Worm (Caenorhabditis elegans) whole organism, L3 larva: Measurements from ENCODE around the gene chil-14.
A peak's percentile ranks its signal among the peaks of the same experiment; 100 is the strongest.

Source experiments
- R02D3.7 ChIP-seq: fragments of 150-350 bp; optimal IDR thresholded peaks from 2 replicates; lab custom pipeline; 2014; ENCODE audit warnings: missing biosample characterization, missing genetic modification characterization
- ZK546.5 ChIP-seq: sonication (generic microtip); optimal IDR thresholded peaks from 2 replicates; lab custom pipeline; 2017; ENCODE audit warnings: missing biosample characterization, missing genetic modification characterization
- ceh-16 ChIP-seq: sonication (generic microtip); optimal IDR thresholded peaks from 2 replicates; lab custom pipeline; 2017; ENCODE audit warnings: missing biosample characterization, missing genetic modification characterization
- ceh-28 ChIP-seq: fragments of 150-350 bp; optimal IDR thresholded peaks from 2 replicates; lab custom pipeline; 2014; ENCODE audit warnings: missing biosample characterization, missing genetic modification reagents, missing genetic modification characterization
- ceh-82 ChIP-seq: fragments of 150-350 bp; optimal IDR thresholded peaks from 2 replicates; lab custom pipeline; 2014; ENCODE audit warnings: missing biosample characterization, missing genetic modification characterization
- egl-27 ChIP-seq: sonication (generic microtip); optimal IDR thresholded peaks from 4 replicates; lab custom pipeline; 2017; ENCODE audit warnings: missing biosample characterization, missing genetic modification reagents, missing genetic modification characterization
- egl-5 ChIP-seq: fragments of 150-350 bp; optimal IDR thresholded peaks from 2 replicates; lab custom pipeline; 2017; ENCODE audit warnings: missing biosample characterization, missing genetic modification reagents, missing genetic modification characterization, inconsistent platforms
- elt-1 ChIP-seq: fragments of 150-350 bp; optimal IDR thresholded peaks from 2 replicates; lab custom pipeline; 2014; ENCODE audit warnings: missing biosample characterization, missing genetic modification characterization
- elt-2 ChIP-seq: sonication (generic microtip); optimal IDR thresholded peaks from 2 replicates; lab custom pipeline; 2016; ENCODE audit warnings: missing genetic modification reagents, mild to moderate bottlenecking, missing genetic modification characterization, missing compliant biosample characterization
- elt-3 ChIP-seq, 3 experiments: fragments of 150-350 bp in 1 of 3; sonication (generic microtip) in 2 of 3; optimal IDR thresholded peaks; 2 replicates in 2 of 3; 4 replicates in 1 of 3; lab custom pipeline; 2014 to 2017; ENCODE audit warnings: missing biosample characterization in 3 of 3, missing genetic modification characterization in 3 of 3
- fkh-10 ChIP-seq: sonication (generic microtip); optimal IDR thresholded peaks from 2 replicates; lab custom pipeline; 2017; ENCODE audit warnings: missing biosample characterization, missing genetic modification reagents, missing genetic modification characterization
- fkh-2 ChIP-seq: fragments of 150-350 bp; optimal IDR thresholded peaks from 2 replicates; lab custom pipeline; 2014; ENCODE audit warnings: missing biosample characterization, missing genetic modification reagents, missing genetic modification characterization
- hmg-11 ChIP-seq: sonication (generic microtip); optimal IDR thresholded peaks from 2 replicates; lab custom pipeline; 2016; ENCODE audit warnings: missing genetic modification characterization, missing compliant biosample characterization
- jun-1 ChIP-seq: fragments of 150-350 bp; optimal IDR thresholded peaks from 2 replicates; lab custom pipeline; 2014; ENCODE audit warnings: missing biosample characterization, missing genetic modification reagents, missing genetic modification characterization
- lin-39 ChIP-seq: fragments of 150-350 bp; optimal IDR thresholded peaks from 2 replicates; lab custom pipeline; 2018; ENCODE audit warnings: missing biosample characterization, missing genetic modification reagents, missing genetic modification characterization
- lsy-12 ChIP-seq: sonication (generic microtip); optimal IDR thresholded peaks from 2 replicates; lab custom pipeline; 2016; ENCODE audit warnings: mild to moderate bottlenecking, missing genetic modification characterization, missing compliant biosample characterization
- mdl-1 ChIP-seq: fragments of 150-350 bp; optimal IDR thresholded peaks from 2 replicates; lab custom pipeline; 2014; ENCODE audit warnings: missing biosample characterization, missing genetic modification characterization
- mml-1 ChIP-seq: fragments of 150-350 bp; sonication (generic microtip); optimal IDR thresholded peaks from 3 replicates; lab custom pipeline; 2014; ENCODE audit warnings: missing biosample characterization, missing genetic modification characterization
- nhr-11 ChIP-seq: fragments of 150-350 bp; optimal IDR thresholded peaks from 2 replicates; lab custom pipeline; 2014; ENCODE audit warnings: missing biosample characterization, missing genetic modification characterization
- nhr-23 ChIP-seq: fragments of 150-350 bp; optimal IDR thresholded peaks from 2 replicates; lab custom pipeline; 2014; ENCODE audit warnings: missing biosample characterization, missing genetic modification reagents, missing genetic modification characterization
- nhr-28 ChIP-seq: fragments of 150-350 bp; optimal IDR thresholded peaks from 2 replicates; lab custom pipeline; 2014; ENCODE audit warnings: missing biosample characterization, missing genetic modification characterization
- nhr-43 ChIP-seq: sonication (generic microtip); optimal IDR thresholded peaks from 2 replicates; lab custom pipeline; 2016; ENCODE audit warnings: mild to moderate bottlenecking, missing genetic modification characterization, missing compliant biosample characterization; ENCODE audit not compliant: poor library complexity, severe bottlenecking
- nhr-76 ChIP-seq: fragments of 150-350 bp; sonication (generic microtip); optimal IDR thresholded peaks from 5 replicates; lab custom pipeline; 2014; ENCODE audit warnings: missing biosample characterization, missing genetic modification characterization
- nhr-77 ChIP-seq: fragments of 150-350 bp; optimal IDR thresholded peaks from 2 replicates; lab custom pipeline; 2014; ENCODE audit warnings: missing biosample characterization, missing genetic modification characterization
- pha-4 ChIP-seq: fragments of 150-350 bp; optimal IDR thresholded peaks from 2 replicates; lab custom pipeline; 2014; ENCODE audit warnings: missing biosample characterization, missing genetic modification reagents, missing genetic modification characterization
- pqm-1 ChIP-seq: fragments of 150-350 bp; optimal IDR thresholded peaks from 2 replicates; lab custom pipeline; 2017; ENCODE audit warnings: missing biosample characterization, missing genetic modification characterization, inconsistent platforms
- sea-2 ChIP-seq: fragments of 150-350 bp; sonication (generic microtip); optimal IDR thresholded peaks from 4 replicates; lab custom pipeline; 2014; ENCODE audit warnings: missing biosample characterization, missing genetic modification reagents, missing genetic modification characterization
- skn-1 ChIP-seq: fragments of 150-350 bp; optimal IDR thresholded peaks from 2 replicates; lab custom pipeline; 2014; ENCODE audit warnings: missing biosample characterization, missing genetic modification characterization
- unc-39 ChIP-seq: sonication (generic microtip); optimal IDR thresholded peaks from 4 replicates; lab custom pipeline; 2017; ENCODE audit warnings: missing biosample characterization, missing genetic modification characterization
- unc-62 ChIP-seq: fragments of 150-350 bp; sonication (generic microtip); optimal IDR thresholded peaks from 4 replicates; lab custom pipeline; 2014; ENCODE audit warnings: missing biosample characterization, missing genetic modification reagents, missing genetic modification characterization
- zag-1 ChIP-seq: fragments of 150-350 bp; optimal IDR thresholded peaks from 2 replicates; lab custom pipeline; 2014; ENCODE audit warnings: missing biosample characterization, missing genetic modification characterization
- ztf-4 ChIP-seq: fragments of 150-350 bp; optimal IDR thresholded peaks from 2 replicates; lab custom pipeline; 2014; ENCODE audit warnings: missing biosample characterization, missing genetic modification characterization

chil-14 gene

ce11 chrV:1476284-1476792 is 21.5 kb downstream of the chil-14 start:
- TF ChIP-seq ztf-4 (tag; lab: Kevin White, UChicago) (no peak), mml-1 (no peak), nhr-43 (tag; lab: Kevin White, UChicago) (peak; percentile 22), sea-2 (no peak), jun-1 (tag; lab: Kevin White, UChicago) (no peak), nhr-23 (tag; lab: Kevin White, UChicago) (no peak), nhr-28 (no peak), ZK546.5 (tag; lab: Kevin White, UChicago) (no peak), nhr-76 (tag; lab: Kevin White, UChicago) (no peak)
- TF ChIP-seq, all 47 proteins: peak for 1

ce11 chrV:1476841-1477240 is 22.0 kb downstream of the chil-14 start:
- no peak for TF ChIP-seq egl-27
- TF ChIP-seq R02D3.7 (tag; lab: Kevin White, UChicago): no peak
- TF ChIP-seq unc-39 (tag; lab: Kevin White, UChicago): no peak
- no peak for TF ChIP-seq hmg-11
- no peak for TF ChIP-seq nhr-28
- TF ChIP-seq nhr-11: no peak
- no peak for TF ChIP-seq ceh-28 (tag; lab: Kevin White, UChicago)
- TF ChIP-seq zag-1: no peak
- no peak for TF ChIP-seq elt-3 (tag; optimal IDR thresholded peaks at IDR 0.05; lab: Kevin White, UChicago)
- TF ChIP-seq sea-2: no peak
- no peak for TF ChIP-seq egl-5 (tag; lab: Kevin White, UChicago)
- TF ChIP-seq mdl-1 (tag; lab: Kevin White, UChicago): no peak

- peak; percentile 73 for TF ChIP-seq egl-5 (tag; lab: Kevin White, UChicago)
- no peak for TF ChIP-seq elt-2 (tag; lab: Kevin White, UChicago)
- TF ChIP-seq, all 47 proteins: peak for 1
Observed at ce11 chrV:1480841-1481240, 26.0 kb downstream of the chil-14 start.

ce11 chrV:1481742-1482141 is 26.9 kb downstream of the chil-14 start, which contains the start of gene C38C3.4:
C38C3.4 (plus strand) TSS chrV:1482042.
- TF ChIP-seq fkh-2 (tag; lab: Kevin White, UChicago) (no peak), mdl-1 (tag; lab: Kevin White, UChicago) (no peak), pha-4 (tag; lab: Kevin White, UChicago) (no peak), ceh-28 (tag; lab: Kevin White, UChicago) (no peak), unc-62 (no peak), egl-5 (tag; lab: Kevin White, UChicago) (no peak), hmg-11 (no peak), pqm-1 (tag; lab: Kevin White, UChicago) (no peak), nhr-76 (tag; lab: Kevin White, UChicago) (no peak), ztf-4 (tag; lab: Kevin White, UChicago) (no peak), skn-1 (no peak), ceh-82 (no peak), elt-1 (tag; lab: Kevin White, UChicago) (no peak), lin-39 (tag; lab: Kevin White, UChicago) (no peak), lsy-12 (tag; lab: Kevin White, UChicago) (no peak)

ce11 chrV:1486031-1486430 is 31.2 kb downstream of the chil-14 start:
- TF ChIP-seq ceh-82: no peak
- TF ChIP-seq zag-1: no peak
- peak; percentile 58 for TF ChIP-seq fkh-10 (GFP tag; lab: Kevin White, UChicago)
- no peak for TF ChIP-seq pqm-1 (tag; lab: Kevin White, UChicago)
- TF ChIP-seq nhr-77: no peak

- TF ChIP-seq lin-39 (tag; lab: Kevin White, UChicago) (no peak), jun-1 (tag; lab: Kevin White, UChicago) (no peak), elt-2 (tag; lab: Kevin White, UChicago) (no peak), ceh-16 (tag; lab: Kevin White, UChicago) (no peak), unc-39 (tag; lab: Kevin White, UChicago) (no peak)
- TF ChIP-seq, all 47 proteins: peak for 0
Observed at ce11 chrV:1487262-1487661, 32.4 kb downstream of the chil-14 start.
